Fruit fly (Drosophila melanogaster) Kc167 (cell line): Measurements from ENCODE around the gene CG3638.

Experiments
- Myc ChIP-seq: fragments of >200 bp; optimal IDR thresholded peaks from 2 replicates; lab custom pipeline; 2017; ENCODE audit warnings: missing external identifiers
- Sin3A ChIP-seq: fragments of >200 bp; optimal IDR thresholded peaks from 2 replicates; lab custom pipeline; 2018; ENCODE audit warnings: missing external identifiers
- insv ChIP-seq: fragments of >200 bp; optimal IDR thresholded peaks from 3 replicates; lab custom pipeline; 2018; ENCODE audit warnings: missing external identifiers
- psq ChIP-seq: fragments of >200 bp; optimal IDR thresholded peaks from 2 replicates; lab custom pipeline; 2017; ENCODE audit warnings: missing external identifiers
- ttk ChIP-seq: sonication (Bioruptor generic); optimal IDR thresholded peaks from 2 replicates; lab custom pipeline; 2017; ENCODE audit warnings: missing external identifiers

DNA sequence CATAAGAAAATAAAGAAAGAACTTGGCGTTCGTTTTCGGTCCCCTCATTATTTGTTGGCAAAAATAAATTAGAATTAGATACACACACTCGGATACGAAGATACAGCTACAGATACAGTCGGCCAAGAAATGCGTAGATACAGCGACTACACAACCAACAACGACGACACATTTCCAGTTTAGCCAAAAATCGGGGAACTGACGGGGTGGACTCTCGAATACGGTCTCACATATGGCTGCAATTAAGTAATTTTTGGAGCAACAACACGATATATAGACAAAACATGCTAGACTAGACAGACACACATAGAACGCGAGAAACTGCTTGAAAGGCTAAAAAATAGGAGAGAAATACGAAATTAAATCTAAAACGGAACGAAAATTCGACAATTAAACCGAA is 33.7 kb upstream of the CG3638 start:
- TF ChIP-seq Sin3A (lab: Kevin White, UChicago) (no peak), insv (lab: Kevin White, UChicago) (no peak), psq (lab: Kevin White, UChicago) (no peak), Myc (no peak), ttk (lab: Kevin White, UChicago) (no peak)
